Fruit fly (Drosophila melanogaster): ENCODE results near the gene CG13028.

DNA sequence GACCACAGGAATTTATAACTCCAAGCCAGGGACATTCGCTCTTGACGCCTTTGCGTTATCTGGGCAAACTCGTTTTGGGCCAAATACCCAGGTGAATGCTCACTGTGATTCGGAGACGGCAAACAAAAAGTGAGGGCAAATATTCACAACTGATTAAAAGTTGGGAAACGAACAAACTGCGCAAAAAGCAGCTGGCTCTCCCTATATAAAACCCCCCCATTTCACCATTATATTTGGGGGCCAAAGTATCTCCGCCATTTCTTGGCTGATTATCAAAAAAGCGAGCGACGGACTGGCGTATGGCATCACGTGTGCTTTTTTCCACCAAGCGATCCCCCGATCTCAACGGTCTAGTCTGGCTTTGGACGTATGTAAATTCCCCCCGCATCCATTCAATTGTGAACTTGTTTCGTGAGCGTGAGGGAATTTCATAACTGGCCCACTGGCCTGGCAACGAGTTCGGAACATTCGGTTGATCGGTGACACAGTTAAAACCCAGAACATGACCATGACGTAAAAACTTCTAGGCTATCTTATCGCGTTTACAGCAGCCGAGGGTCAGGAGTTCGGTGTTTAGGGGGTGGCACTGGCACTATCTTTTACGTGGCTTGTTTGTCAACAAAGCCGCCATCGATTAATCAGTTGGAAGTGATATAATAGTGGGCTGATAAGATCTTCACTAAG, 35.5 kb downstream of the CG13028 start:
- TF ChIP-seq CG8478 (optimal IDR thresholded peaks at IDR 0.05) (no peak), CTCF (optimal IDR thresholded peaks at IDR 0.05) (no peak)

Measured in S2 (cell line).